Worm (Caenorhabditis elegans): Measurements from ENCODE around the gene F37C4.5.

- TF ChIP-seq Y75B8A.6 (GFP tag; IDR thresholded peaks at IDR 0.05) (no peak), fkh-10 (GFP tag; optimal IDR thresholded peaks at IDR 0.05) (no peak), unc-62 (GFP tag; optimal IDR thresholded peaks at IDR 0.05 in 1 of 2) (no peak), unc-62 (tag; optimal IDR thresholded peaks at IDR 0.05) (no peak), nhr-77 (tag; optimal IDR thresholded peaks at IDR 0.05) (peak; percentile 9)
These were observed 48.3 kb upstream of the F37C4.5 start, which contains the start of gene clec-67 for ce11 chrIV:3921898-3922297.

All from whole organism, L4 larva.